Worm (Caenorhabditis elegans) whole organism, L4 larva: ENCODE data around the gene skr-3.

Experiments
- aly-2 ChIP-seq: sonication (generic microtip); optimal IDR thresholded peaks from 2 replicates; lab custom pipeline; 2018; ENCODE audit warnings: missing biosample characterization, missing genetic modification characterization
- ceh-82 ChIP-seq: sonication (generic microtip); optimal IDR thresholded peaks from 2 replicates; lab custom pipeline; 2017; ENCODE audit warnings: missing biosample characterization, missing genetic modification characterization
- hif-1 ChIP-seq, 2 experiments: sonication (generic microtip); optimal IDR thresholded peaks; 2 replicates each; lab custom pipeline; 2016 to 2017; ENCODE audit warnings: missing compliant biosample characterization in 2 of 2, missing genetic modification characterization in 2 of 2, missing genetic modification reagents in 2 of 2, missing genotype in 2 of 2, mild to moderate bottlenecking in 1 of 2
- nhr-10 ChIP-seq: fragments of 150-350 bp; optimal IDR thresholded peaks from 2 replicates; lab custom pipeline; 2014; ENCODE audit warnings: missing biosample characterization, missing genetic modification characterization
- nhr-102 ChIP-seq: sonication (generic microtip); optimal IDR thresholded peaks from 2 replicates; lab custom pipeline; 2016; ENCODE audit warnings: mild to moderate bottlenecking, missing genetic modification characterization, moderate library complexity, missing compliant biosample characterization

DNA sequence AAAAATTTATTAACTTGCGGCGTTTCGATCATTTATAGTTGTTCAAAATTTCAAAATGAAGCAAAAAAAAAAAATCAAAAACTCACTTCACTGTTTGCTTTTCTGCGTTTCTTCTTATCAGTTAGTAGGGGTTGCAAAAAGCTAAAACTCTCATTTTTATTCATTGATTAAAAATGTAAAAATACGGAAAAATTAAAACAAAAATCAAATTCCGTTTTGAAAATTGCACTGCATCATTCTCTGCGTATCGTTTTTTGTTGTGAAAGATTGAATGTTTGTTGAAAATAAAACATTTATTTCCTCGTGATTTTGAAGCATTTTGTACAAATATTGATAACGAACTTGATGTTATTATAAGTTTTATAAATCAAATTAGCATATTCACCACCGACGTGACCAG lies 8.2 kb downstream of the skr-3 start:
- TF ChIP-seq hif-1 (tag; optimal IDR thresholded peaks at IDR 0.05; lab: Kevin White, UChicago) (no peak), aly-2 (tag; lab: Kevin White, UChicago) (no peak), ceh-82 (no peak), nhr-102 (tag; lab: Kevin White, UChicago) (no peak), nhr-10 (tag; lab: Kevin White, UChicago) (no peak)
